Fruit fly (Drosophila melanogaster): ENCODE results near the gene CG7720.

DNA sequence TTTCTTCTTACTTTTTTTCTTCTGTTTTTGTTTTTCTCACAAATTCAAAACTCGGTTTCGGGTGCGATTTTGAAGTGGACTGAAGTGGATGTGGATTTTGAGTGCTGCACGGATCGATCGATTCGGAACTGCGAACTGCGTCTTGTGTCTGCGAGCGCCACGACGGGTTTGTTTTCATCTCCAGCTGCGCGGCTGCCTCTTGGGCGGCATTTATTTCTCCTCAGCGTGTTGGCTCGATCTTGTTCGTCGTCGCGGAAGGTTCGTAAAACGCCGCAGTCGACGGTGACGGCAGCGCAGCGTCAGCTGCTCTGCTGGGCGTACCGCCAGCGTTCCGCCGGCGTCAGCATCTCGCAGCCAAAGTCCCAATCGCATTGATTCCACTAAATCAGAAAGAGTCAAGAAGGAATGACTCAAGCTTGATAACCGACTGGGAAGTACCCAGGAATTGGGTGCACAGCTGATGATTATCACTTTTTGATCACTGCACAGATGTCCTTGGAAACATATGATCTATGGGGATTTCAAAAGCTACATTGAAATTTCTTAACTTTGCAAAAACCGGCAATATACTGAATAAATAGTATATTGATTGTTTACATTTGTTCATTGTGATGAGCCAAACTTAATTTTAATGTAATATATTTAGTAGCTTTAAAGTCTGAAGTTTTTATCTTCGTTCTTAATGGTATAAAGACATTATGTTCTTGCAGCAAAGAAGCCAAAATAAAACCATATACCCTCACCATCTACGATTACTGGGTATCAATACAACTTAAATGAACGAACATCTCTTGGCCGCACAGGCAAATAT, at the start of gene CG7720:
- no peak for TF ChIP-seq psq (optimal IDR thresholded peaks at IDR 0.05)
- TF ChIP-seq EcR (GFP tag; optimal IDR thresholded peaks at IDR 0.05): no peak
- TF ChIP-seq usp (GFP tag; optimal IDR thresholded peaks at IDR 0.05): no peak
- no peak for TF ChIP-seq CG8478 (optimal IDR thresholded peaks at IDR 0.05)
- peak; percentile 95 for TF ChIP-seq pan (optimal IDR thresholded peaks at IDR 0.05)
- TF ChIP-seq Dll (optimal IDR thresholded peaks at IDR 0.05): no peak
